Fruit fly (Drosophila melanogaster) whole organism, larva: ENCODE data around the gene Nrt.

ENCODE experiments used
- noc ChIP-seq: fragments of 200-800 bp; sonication (Bioruptor generic); optimal IDR thresholded peaks from 3 replicates; lab custom pipeline; 2019; ENCODE audit warnings: missing biosample characterization, mild to moderate bottlenecking, missing genetic modification characterization, moderate library complexity

Gene Nrt

DNA sequence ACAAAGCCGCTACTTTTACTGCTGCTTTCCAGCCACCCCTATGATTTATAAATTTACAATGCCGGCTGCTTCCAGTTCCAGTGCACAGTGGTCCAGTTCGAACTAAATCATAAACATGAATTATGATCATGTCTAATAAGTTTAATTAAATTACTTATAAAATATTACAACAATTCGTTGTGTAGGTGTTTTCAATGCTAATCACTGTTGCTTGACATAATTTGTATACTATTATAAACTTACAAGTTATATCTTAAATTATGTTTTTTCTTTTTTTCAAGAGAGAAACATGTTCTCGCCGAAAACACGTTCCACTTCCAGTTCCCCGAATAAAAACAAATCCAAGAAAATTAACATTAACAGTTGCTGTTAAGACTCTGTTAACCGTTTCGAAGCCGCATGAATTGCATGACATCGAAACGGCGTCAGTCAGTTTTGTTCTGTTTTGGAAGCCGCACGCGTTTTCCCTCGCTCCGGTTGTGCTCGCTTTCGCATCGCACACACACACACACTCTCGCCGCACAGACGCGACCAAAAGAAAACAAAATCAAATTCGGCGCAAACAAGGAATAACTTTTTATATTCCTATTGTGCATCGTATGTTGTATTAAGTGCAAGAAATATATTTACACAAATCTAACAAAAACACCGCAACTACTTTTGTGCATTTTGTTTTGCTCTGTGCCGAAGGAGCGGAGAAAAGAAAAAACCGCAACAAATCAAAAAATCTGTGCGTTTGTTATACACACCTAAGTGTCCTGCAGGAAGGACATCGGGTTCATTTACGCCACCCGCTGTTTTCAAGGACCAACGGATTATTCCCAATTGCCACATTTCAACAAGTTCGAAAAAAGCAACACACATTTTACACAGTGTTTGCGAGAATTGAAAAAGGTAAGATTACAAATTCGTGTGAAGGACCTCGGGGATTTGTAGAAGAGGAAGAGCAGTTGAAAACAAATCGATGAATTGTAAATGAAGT lies at the start of gene Nrt:
TSS of gene Nrt (plus strand) at position 426 of the 982 bp plus-strand sequence.
- TF ChIP-seq noc (tag; lab: Kevin White, UChicago), result peak; percentile 7

- TF ChIP-seq noc (tag; lab: Kevin White, UChicago), result no peak
Measured at dm6 chr3L:16724561-16724960, 41.3 kb upstream of the Nrt start, which contains the start of gene CG13031. TSS of gene CG13031 (plus strand) at chr3L:16724861.

- no peak for TF ChIP-seq noc (tag; lab: Kevin White, UChicago)
Measured at dm6 chr3L:16726069-16726591, 39.7 kb upstream of the Nrt start, which contains the start of the genes CG13026 and PGRP-SB2. TSS of gene CG13026 (minus strand) at chr3L:16726169. TSS of gene PGRP-SB2 (plus strand) at chr3L:16726541.

- peak; percentile 42 for TF ChIP-seq noc (tag; lab: Kevin White, UChicago)
Measured at dm6 chr3L:16727939-16728635, 37.8 kb upstream of the Nrt start, which contains the start of gene PGRP-SB1. TSS of gene PGRP-SB1 (minus strand) at chr3L:16727989.

DNA sequence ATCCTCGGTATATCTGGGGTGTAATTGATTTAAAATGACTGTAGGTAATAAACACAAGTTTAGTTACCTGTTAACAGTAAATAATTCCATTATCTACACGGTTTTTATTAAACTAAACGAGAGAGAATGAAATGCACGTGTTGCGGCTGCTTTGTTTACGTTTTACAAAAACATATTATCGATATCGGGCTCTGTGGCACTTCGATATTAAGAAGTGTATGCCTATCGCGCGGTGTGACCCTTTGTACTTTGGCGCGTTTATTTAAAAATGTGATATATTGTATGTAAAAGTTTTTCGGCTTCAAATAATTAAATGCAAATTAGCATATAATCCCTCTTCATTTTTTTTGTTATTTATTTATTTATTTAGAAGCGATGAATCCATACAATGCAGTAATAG lies 35.2 kb upstream of the Nrt start, which contains the start of gene Dbp73D:
TSS of gene Dbp73D (minus strand) at position 174 of the 400 bp plus-strand sequence.
- TF ChIP-seq noc (tag; lab: Kevin White, UChicago), result no peak

DNA sequence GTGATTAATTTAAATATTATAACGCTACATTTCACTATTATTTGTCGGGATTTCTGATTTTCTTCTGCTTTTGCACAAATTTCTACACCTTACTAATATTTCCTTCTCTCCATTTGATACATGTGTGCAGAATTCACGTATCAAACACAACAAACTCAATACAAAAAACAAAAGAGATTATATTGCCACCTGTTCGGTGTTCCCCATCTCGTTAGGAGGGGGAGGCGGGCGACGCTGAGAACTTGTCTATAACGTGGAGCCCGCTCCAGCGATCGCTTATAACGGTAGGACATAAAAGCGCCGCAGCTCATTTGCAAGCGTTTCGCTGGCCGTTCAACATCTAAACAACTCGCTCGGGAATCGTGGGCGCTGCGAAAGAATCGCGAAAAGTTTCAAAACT lies 32.6 kb upstream of the Nrt start, which contains the start of gene CG9701:
TSS of gene CG9701 (plus strand) at position 301 of the 400 bp plus-strand sequence.
- TF ChIP-seq noc (tag; lab: Kevin White, UChicago), result no peak

- TF ChIP-seq noc (tag; lab: Kevin White, UChicago), result no peak
Measured at dm6 chr3L:16741660-16742059, 24.2 kb upstream of the Nrt start.

dm6 chr3L:16743906-16744704 lies 21.8 kb upstream of the Nrt start:
- TF ChIP-seq noc (tag; lab: Kevin White, UChicago), result no peak

- no peak for TF ChIP-seq noc (tag; lab: Kevin White, UChicago)
Measured at dm6 chr3L:16746586-16747383, 19.1 kb upstream of the Nrt start.

DNA sequence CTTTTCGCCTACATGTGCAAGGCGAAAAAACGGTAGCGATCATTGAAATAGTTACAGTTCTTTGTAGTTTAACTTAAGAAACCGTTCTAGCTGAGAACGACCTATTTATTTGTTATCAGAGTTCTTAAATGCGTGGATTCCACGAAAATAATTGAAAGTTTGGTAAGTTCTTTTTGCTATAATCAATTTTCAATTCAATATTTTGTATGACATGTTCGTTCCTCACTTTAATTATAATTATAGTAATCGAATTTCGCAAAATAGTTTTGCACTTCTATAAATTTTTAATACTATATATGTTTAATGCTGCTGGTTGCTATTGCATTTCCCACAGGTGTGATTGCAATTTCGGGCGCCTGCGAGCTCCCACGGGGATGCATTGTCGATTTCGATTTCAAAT lies 17.5 kb upstream of the Nrt start:
- no peak for TF ChIP-seq noc (tag; lab: Kevin White, UChicago)

dm6 chr3L:16749726-16750125 lies 16.1 kb upstream of the Nrt start:
- TF ChIP-seq noc (tag; lab: Kevin White, UChicago), result no peak

DNA sequence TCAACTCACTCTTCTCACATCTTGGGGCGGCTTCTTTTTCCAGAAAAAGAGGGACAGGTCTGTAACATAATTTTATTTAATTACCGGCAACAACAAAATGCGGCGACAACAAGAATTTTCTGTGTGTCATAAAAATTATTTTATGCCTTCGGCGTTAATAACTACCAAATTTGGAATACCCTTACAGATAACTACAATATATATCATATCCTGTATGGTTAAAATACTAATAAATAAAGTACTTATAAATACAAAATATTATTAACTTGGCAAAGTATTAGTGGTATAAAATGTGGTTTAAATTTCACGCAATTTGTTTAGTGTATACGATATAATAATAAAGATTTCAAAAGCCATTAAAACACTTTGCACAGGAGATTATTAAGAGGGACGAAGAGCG lies 15.1 kb upstream of the Nrt start:
- TF ChIP-seq noc (tag; lab: Kevin White, UChicago), result no peak

- TF ChIP-seq noc (tag; lab: Kevin White, UChicago), result no peak
Measured at dm6 chr3L:16751487-16752054, 14.3 kb upstream of the Nrt start.
